Fruit fly (Drosophila melanogaster) whole organism, embryonic: ENCODE data around the gene tinc.

Source experiments
- B-H1 ChIP-seq: fragments of 200-800 bp; sonication (Bioruptor generic); IDR thresholded peaks from 3 replicates; pipeline ENCODE4 v1.3.6; 2022; ENCODE audit warnings: missing biosample characterization, missing genetic modification characterization
- CG11247 ChIP-seq: fragments of 200-800 bp; sonication (Bioruptor generic); IDR thresholded peaks from 2 replicates; pipeline ENCODE4 v1.3.6; 2022; ENCODE audit warnings: missing biosample characterization, missing genetic modification characterization
- CG11696 ChIP-seq: fragments of 200-800 bp; sonication (Bioruptor generic); IDR thresholded peaks from 2 replicates; pipeline ENCODE4 v1.3.6; 2022; ENCODE audit warnings: missing biosample characterization, missing genetic modification characterization
- CG12219 ChIP-seq: fragments of 200-800 bp; sonication (Bioruptor generic); optimal IDR thresholded peaks from 3 replicates; lab custom pipeline; 2018; ENCODE audit warnings: missing biosample characterization, mild to moderate bottlenecking, missing genetic modification characterization
- CG12769 ChIP-seq: fragments of 200-800 bp; sonication (Bioruptor generic); optimal IDR thresholded peaks from 2 replicates; lab custom pipeline; 2019; ENCODE audit warnings: missing biosample characterization, mild to moderate bottlenecking, missing genetic modification characterization, moderate library complexity
- CG13287 ChIP-seq: fragments of 200-800 bp; sonication (Bioruptor generic); IDR thresholded peaks from 2 replicates; pipeline ENCODE4 v1.3.6; 2022; ENCODE audit warnings: missing biosample characterization, missing genetic modification characterization; ENCODE audit not compliant: partially characterized antibody
- CG14441 ChIP-seq: fragments of 200-800 bp; sonication (Bioruptor generic); IDR thresholded peaks from 2 replicates; pipeline ENCODE4 v1.3.6; 2022; ENCODE audit warnings: missing biosample characterization, missing genetic modification characterization
- CG14667 ChIP-seq: fragments of 200-800 bp; sonication (Bioruptor generic); IDR thresholded peaks from 2 replicates; pipeline ENCODE4 v1.3.6; 2022; ENCODE audit warnings: missing biosample characterization, missing genetic modification characterization
- CG1647 ChIP-seq: fragments of 200-800 bp; sonication (Bioruptor generic); optimal IDR thresholded peaks from 3 replicates; lab custom pipeline; 2016; ENCODE audit warnings: missing biosample characterization, missing genetic modification characterization
- CG16813 ChIP-seq: fragments of 200-800 bp; sonication (Bioruptor generic); IDR thresholded peaks from 3 replicates; pipeline ENCODE4 v1.3.6; 2022; ENCODE audit warnings: missing biosample characterization, missing genetic modification characterization; ENCODE audit not compliant: partially characterized antibody
- CG17385 ChIP-seq: fragments of 200-800 bp; sonication (Bioruptor generic); optimal IDR thresholded peaks from 3 replicates; lab custom pipeline; 2018; ENCODE audit warnings: missing biosample characterization, mild to moderate bottlenecking, missing genetic modification characterization
- CG17568 ChIP-seq: fragments of 200-800 bp; sonication (Bioruptor generic); optimal IDR thresholded peaks from 2 replicates; lab custom pipeline; 2018; ENCODE audit warnings: missing biosample characterization, mild to moderate bottlenecking, missing genetic modification characterization, moderate library complexity
- CG31224 ChIP-seq: fragments of 200-800 bp; sonication (Bioruptor generic); IDR thresholded peaks from 2 replicates; pipeline ENCODE4 v1.3.6; 2022; ENCODE audit warnings: missing biosample characterization, missing genetic modification characterization
- CG31365 ChIP-seq: fragments of 200-800 bp; sonication (Bioruptor generic); optimal IDR thresholded peaks from 2 replicates; lab custom pipeline; 2018; ENCODE audit warnings: missing biosample characterization, mild to moderate bottlenecking, missing genetic modification characterization
- CG34422 ChIP-seq: fragments of 200-800 bp; sonication (Bioruptor generic); IDR thresholded peaks from 3 replicates; pipeline ENCODE4 v1.3.6; 2022; ENCODE audit warnings: missing biosample characterization, missing genetic modification characterization
- CG4820 ChIP-seq: fragments of 200-800 bp; sonication (Bioruptor generic); optimal IDR thresholded peaks from 3 replicates; lab custom pipeline; 2016; ENCODE audit warnings: missing biosample characterization, missing genetic modification characterization
- CG5245 ChIP-seq: fragments of 200-800 bp; sonication (Bioruptor generic); optimal IDR thresholded peaks from 3 replicates; lab custom pipeline; 2016; ENCODE audit warnings: missing biosample characterization, missing genetic modification characterization
- CG5953 ChIP-seq: fragments of 200-800 bp; sonication (Bioruptor generic); IDR thresholded peaks from 2 replicates; pipeline ENCODE4 v1.3.6; 2022; ENCODE audit warnings: missing biosample characterization, missing genetic modification characterization
- CG6272 ChIP-seq: fragments of 200-800 bp; sonication (Bioruptor generic); IDR thresholded peaks from 2 replicates; pipeline ENCODE4 v1.3.6; 2022; ENCODE audit warnings: missing biosample characterization, missing genetic modification characterization
- CG7556 ChIP-seq: fragments of 200-800 bp; sonication (Bioruptor generic); optimal IDR thresholded peaks from 2 replicates; lab custom pipeline; 2017; ENCODE audit warnings: missing biosample characterization, mild to moderate bottlenecking, missing genetic modification characterization
- CG8089 ChIP-seq: fragments of 200-800 bp; sonication (Bioruptor generic); optimal IDR thresholded peaks from 3 replicates; lab custom pipeline; 2016; ENCODE audit warnings: missing biosample characterization, missing genetic modification characterization
- D19B ChIP-seq: fragments of 200-800 bp; sonication (Bioruptor generic); optimal IDR thresholded peaks from 2 replicates; lab custom pipeline; 2017; ENCODE audit warnings: missing biosample characterization, mild to moderate bottlenecking, missing genetic modification characterization
- E2f2 ChIP-seq: fragments of 200-800 bp; sonication (Bioruptor generic); IDR thresholded peaks from 2 replicates; pipeline ENCODE4 v1.3.6; 2022; ENCODE audit warnings: missing biosample characterization, missing genetic modification characterization
- Elba2 ChIP-seq: fragments of 200-800 bp; sonication (Bioruptor generic); optimal IDR thresholded peaks from 3 replicates; lab custom pipeline; 2016; ENCODE audit warnings: missing biosample characterization, missing genetic modification characterization
- H15 ChIP-seq: fragments of 200-800 bp; sonication (Bioruptor generic); IDR thresholded peaks from 3 replicates; pipeline ENCODE4 v1.3.6; 2022; ENCODE audit warnings: missing biosample characterization, missing genetic modification characterization
- HmgZ ChIP-seq: fragments of 200-800 bp; sonication (Bioruptor generic); optimal IDR thresholded peaks from 2 replicates; lab custom pipeline; 2018; ENCODE audit warnings: missing biosample characterization, mild to moderate bottlenecking, missing genetic modification characterization
- Hmr ChIP-seq: fragments of 200-800 bp; sonication (Bioruptor generic); optimal IDR thresholded peaks from 3 replicates; lab custom pipeline; 2017; ENCODE audit warnings: mild to moderate bottlenecking, missing biosample characterization, missing genetic modification reagents, missing genetic modification characterization
- NC2β ChIP-seq: fragments of 200-800 bp; sonication (Bioruptor generic); optimal IDR thresholded peaks from 2 replicates; lab custom pipeline; 2016; ENCODE audit warnings: missing biosample characterization, missing genetic modification characterization
- NFAT ChIP-seq: fragments of 200-800 bp; sonication (Bioruptor generic); IDR thresholded peaks from 2 replicates; pipeline ENCODE4 v1.3.6; 2022; ENCODE audit warnings: missing biosample characterization, missing genetic modification characterization
- NK7.1 ChIP-seq: fragments of 200-800 bp; sonication (Bioruptor generic); optimal IDR thresholded peaks from 3 replicates; lab custom pipeline; 2016; ENCODE audit warnings: missing biosample characterization, missing genetic modification characterization
- TFAM ChIP-seq: fragments of 200-800 bp; sonication (Bioruptor generic); optimal IDR thresholded peaks from 2 replicates; lab custom pipeline; 2017; ENCODE audit warnings: missing biosample characterization, missing genetic modification characterization, inconsistent platforms
- bbx ChIP-seq: fragments of 200-800 bp; sonication (Bioruptor generic); IDR thresholded peaks from 2 replicates; pipeline ENCODE4 v1.3.6; 2022; ENCODE audit warnings: missing biosample characterization, missing genetic modification characterization; ENCODE audit not compliant: partially characterized antibody
- br ChIP-seq: fragments of >200 bp; optimal IDR thresholded peaks from 2 replicates; lab custom pipeline; 2017
- cato ChIP-seq: fragments of 200-800 bp; sonication (Bioruptor generic); optimal IDR thresholded peaks from 2 replicates; lab custom pipeline; 2016; ENCODE audit warnings: missing biosample characterization, missing genetic modification characterization, borderline replicate concordance
- ci ChIP-seq: fragments of 200-800 bp; sonication (Bioruptor generic); IDR thresholded peaks from 3 replicates; pipeline ENCODE4 v1.3.6; 2022; ENCODE audit warnings: missing biosample characterization, missing genetic modification characterization
- gce ChIP-seq: fragments of 200-800 bp; sonication (Bioruptor generic); IDR thresholded peaks from 3 replicates; pipeline ENCODE4 v1.3.6; 2022; ENCODE audit warnings: missing biosample characterization, missing genetic modification characterization
- kah ChIP-seq: fragments of 200-800 bp; sonication (Bioruptor generic); optimal IDR thresholded peaks from 2 replicates; lab custom pipeline; 2018; ENCODE audit warnings: missing biosample characterization, mild to moderate bottlenecking, missing genetic modification characterization
- ken ChIP-seq: fragments of 200-800 bp; sonication (Bioruptor generic); IDR thresholded peaks from 3 replicates; pipeline ENCODE4 v1.3.6; 2022; ENCODE audit warnings: missing biosample characterization, missing genetic modification characterization
- lola ChIP-seq, 3 experiments: fragments of >200 bp in 2 of 3; fragments of 200-800 bp in 1 of 3; sonication (Bioruptor generic) in 1 of 3; optimal IDR thresholded peaks; 2 replicates each; lab custom pipeline; 2017 to 2019; ENCODE audit warnings: missing biosample characterization in 3 of 3, missing genetic modification characterization in 3 of 3, mild to moderate bottlenecking in 1 of 3, moderate library complexity in 1 of 3
- nerfin-1 ChIP-seq: fragments of 200-800 bp; sonication (Bioruptor generic); optimal IDR thresholded peaks from 3 replicates; lab custom pipeline; 2019; ENCODE audit warnings: missing biosample characterization, mild to moderate bottlenecking, missing genetic modification characterization, moderate library complexity
- pan ChIP-seq, 4 experiments: fragments of >200 bp in 3 of 4; fragments of 200-800 bp in 1 of 4; sonication (Bioruptor generic) in 1 of 4; optimal IDR thresholded peaks in 3 of 4; IDR thresholded peaks in 1 of 4; 2 replicates each; pipeline versions ENCODE4 v1.3.6 to Lab custom; 2017 to 2022; ENCODE audit warnings: missing biosample characterization in 2 of 4, missing genetic modification characterization in 2 of 4, mixed read lengths in 1 of 4
- pum ChIP-seq: fragments of 200-800 bp; sonication (Bioruptor generic); optimal IDR thresholded peaks from 2 replicates; lab custom pipeline; 2016; ENCODE audit warnings: missing biosample characterization, missing genetic modification characterization
- sc ChIP-seq, 3 experiments: fragments of >200 bp in 2 of 3; fragments of 200-800 bp in 1 of 3; sonication (Bioruptor generic) in 1 of 3; optimal IDR thresholded peaks; 2 replicates in 2 of 3; 3 replicates in 1 of 3; lab custom pipeline; 2017; ENCODE audit warnings: mild to moderate bottlenecking in 1 of 3, missing biosample characterization in 1 of 3, missing genetic modification characterization in 1 of 3, missing genetic modification reagents in 1 of 3
- shn ChIP-seq: fragments of 200-800 bp; sonication (Bioruptor generic); optimal IDR thresholded peaks from 3 replicates; lab custom pipeline; 2016; ENCODE audit warnings: missing biosample characterization, missing genetic modification characterization
- sug ChIP-seq: fragments of 200-800 bp; optimal IDR thresholded peaks from 2 replicates; lab custom pipeline; 2019; ENCODE audit warnings: missing biosample characterization, mild to moderate bottlenecking, missing genetic modification characterization, moderate library complexity
- trem ChIP-seq: fragments of 200-800 bp; optimal IDR thresholded peaks from 3 replicates; lab custom pipeline; 2019; ENCODE audit warnings: missing biosample characterization, mild to moderate bottlenecking, missing genetic modification characterization, moderate library complexity
- trh ChIP-seq: fragments of 200-800 bp; sonication (Bioruptor generic); optimal IDR thresholded peaks from 2 replicates; lab custom pipeline; 2016; ENCODE audit warnings: missing biosample characterization, missing genetic modification characterization
- wor ChIP-seq: fragments of 200-800 bp; sonication (Bioruptor generic); IDR thresholded peaks from 2 replicates; pipeline ENCODE4 v1.3.6; 2022; ENCODE audit warnings: missing biosample characterization, missing genetic modification characterization

tinc gene

dm6 chr3R:17794335-17795074, 16.8 kb upstream of the tinc start, which contains the start of gene CG43102 (continued):
- peak; percentile 68 for TF ChIP-seq Hmr (GFP tag; lab: Kevin White, UChicago)
- no peak for TF ChIP-seq NK7.1 (GFP tag; lab: Kevin White, UChicago)
- peak; percentile 60 for TF ChIP-seq kah (GFP tag; lab: Kevin White, UChicago)
- TF ChIP-seq CG17568 (GFP tag; lab: Kevin White, UChicago), result peak; percentile 33
- TF ChIP-seq CG16813, result peak; percentile 71
- peak; percentile 79 for TF ChIP-seq CG13287 (GFP tag; lab: Robert Waterston, UW)
- TF ChIP-seq NC2β, result no peak
- TF ChIP-seq trh (GFP tag; lab: Kevin White, UChicago), result peak; percentile 18
- peak; percentile 47; the same call in 1 of the 3 replicates for TF ChIP-seq gce (GFP tag; lab: Robert Waterston, UW)
- peak; percentile 33 for TF ChIP-seq CG4820 (GFP tag; lab: Kevin White, UChicago)
- TF ChIP-seq nerfin-1 (tag; lab: Kevin White, UChicago), result peak; percentile 46
- peak in 1 of 3 experiments; percentile 38 for TF ChIP-seq lola (GFP tag; optimal IDR thresholded peaks at IDR 0.05; lab: Kevin White, UChicago)
- TF ChIP-seq wor (GFP tag; lab: Robert Waterston, UW), result no peak
- TF ChIP-seq H15, result peak; percentile 77
- peak; percentile 67 for TF ChIP-seq CG17385
- TF ChIP-seq ci (GFP tag; lab: Robert Waterston, UW), result peak; percentile 82
- peak; percentile 82 for TF ChIP-seq CG5953 (GFP tag; lab: Robert Waterston, UW)
- no peak for TF ChIP-seq CG8089 (GFP tag; lab: Kevin White, UChicago)
- TF ChIP-seq ken, result peak; percentile 72
- TF ChIP-seq CG31365 (tag; lab: Kevin White, UChicago), result no peak
- TF ChIP-seq trem (tag; lab: Kevin White, UChicago), result peak; percentile 63
- peak; percentile 62 for TF ChIP-seq HmgZ (tag; lab: Kevin White, UChicago)
- peak; percentile 70 for TF ChIP-seq E2f2 (GFP tag; lab: Robert Waterston, UW)
- peak; percentile 15 for TF ChIP-seq CG1647 (GFP tag; lab: Kevin White, UChicago)
- peak; percentile 76 for TF ChIP-seq CG11247 (GFP tag; lab: Robert Waterston, UW)
- no peak for TF ChIP-seq pan (optimal IDR thresholded peaks at IDR 0.05; lab: Kevin White, UChicago)
- peak in 1 of 2 experiments; percentile 86 for TF ChIP-seq pan (GFP tag; optimal IDR thresholded peaks at IDR 0.05 in 1 of 2, IDR thresholded peaks at IDR 0.05 in 1 of 2)
- no peak for TF ChIP-seq shn (GFP tag; lab: Kevin White, UChicago)
- TF ChIP-seq bbx (GFP tag; lab: Robert Waterston, UW), result peak; percentile 57
- TF ChIP-seq sug (tag; lab: Kevin White, UChicago), result peak; percentile 64
- TF ChIP-seq CG31224, result peak; percentile 62
- peak; percentile 12 for TF ChIP-seq cato
- TF ChIP-seq sc (optimal IDR thresholded peaks at IDR 0.05; lab: Kevin White, UChicago), result no peak
- peak; percentile 2 for TF ChIP-seq sc (GFP tag; optimal IDR thresholded peaks at IDR 0.05; lab: Kevin White, UChicago)
- TF ChIP-seq CG14441 (GFP tag; lab: Robert Waterston, UW), result peak; percentile 73
- no peak for TF ChIP-seq Elba2 (GFP tag; lab: Kevin White, UChicago)
- TF ChIP-seq CG7556 (GFP tag; lab: Kevin White, UChicago), result peak; percentile 49
- TF ChIP-seq NFAT (GFP tag; lab: Robert Waterston, UW), result peak; percentile 87
- TF ChIP-seq CG6272 (GFP tag; lab: Robert Waterston, UW), result peak; percentile 29
- peak; percentile 64; the same call in 2 of the 3 replicates for TF ChIP-seq B-H1
- peak; percentile 79 for TF ChIP-seq CG34422
- TF ChIP-seq TFAM (GFP tag; lab: Kevin White, UChicago), result no peak
- peak; percentile 33 for TF ChIP-seq CG12219
- TF ChIP-seq pum (GFP tag; lab: Kevin White, UChicago), result peak; percentile 37
- peak; percentile 65; the same call in 1 of the 2 replicates for TF ChIP-seq CG11696 (GFP tag; lab: Robert Waterston, UW)
- peak; percentile 59 for TF ChIP-seq CG14667
- TF ChIP-seq br (lab: Kevin White, UChicago), result no peak
- peak; percentile 20 for TF ChIP-seq CG5245
- TF ChIP-seq CG12769 (tag; lab: Kevin White, UChicago), result peak; percentile 87
- TF ChIP-seq D19B, result peak; percentile 30
